Worm (Caenorhabditis elegans) whole organism, L2 larva: ENCODE data around the gene snpc-3.4.

Experiments used
- C34F6.9 ChIP-seq: fragments of 150-350 bp; optimal IDR thresholded peaks from 2 replicates; lab custom pipeline; 2014; ENCODE audit warnings: missing biosample characterization, missing genetic modification characterization
- F13H6.1 ChIP-seq: sonication (generic microtip); optimal IDR thresholded peaks from 2 replicates; lab custom pipeline; 2016; ENCODE audit warnings: missing genetic modification characterization, missing compliant biosample characterization
- Y55F3AM.14 ChIP-seq: fragments of 200-800 bp; sonication (Bioruptor generic); optimal IDR thresholded peaks from 2 replicates; lab custom pipeline; 2018; ENCODE audit warnings: mild to moderate bottlenecking, missing genetic modification characterization, missing compliant biosample characterization
- ceh-16 ChIP-seq: fragments of 150-350 bp; optimal IDR thresholded peaks from 2 replicates; lab custom pipeline; 2014; ENCODE audit warnings: missing biosample characterization, missing genetic modification characterization
- ceh-82 ChIP-seq: fragments of 150-350 bp; optimal IDR thresholded peaks from 2 replicates; lab custom pipeline; 2014; ENCODE audit warnings: missing biosample characterization, missing genetic modification characterization
- crh-2 ChIP-seq: sonication (generic microtip); optimal IDR thresholded peaks from 2 replicates; lab custom pipeline; 2017; ENCODE audit warnings: missing biosample characterization, missing genetic modification characterization
- dmd-4 ChIP-seq: sonication (generic microtip); optimal IDR thresholded peaks from 2 replicates; lab custom pipeline; 2017; ENCODE audit warnings: missing biosample characterization, missing genetic modification characterization
- egl-27 ChIP-seq: sonication (generic microtip); optimal IDR thresholded peaks from 3 replicates; lab custom pipeline; 2017; ENCODE audit warnings: missing biosample characterization, missing genetic modification reagents, missing genetic modification characterization
- elt-3 ChIP-seq: sonication (generic microtip); optimal IDR thresholded peaks from 2 replicates; lab custom pipeline; 2017; ENCODE audit warnings: missing biosample characterization, missing genetic modification characterization
- fos-1 ChIP-seq: fragments of 150-350 bp; optimal IDR thresholded peaks from 2 replicates; lab custom pipeline; 2014; ENCODE audit warnings: missing biosample characterization, missing genetic modification characterization
- lin-11 ChIP-seq: fragments of 150-350 bp; sonication (generic microtip); optimal IDR thresholded peaks from 2 replicates; lab custom pipeline; 2014; ENCODE audit warnings: missing biosample characterization, missing genetic modification characterization, inconsistent platforms, mixed read lengths
- lin-13 ChIP-seq: fragments of 150-350 bp; optimal IDR thresholded peaks from 2 replicates; lab custom pipeline; 2014; ENCODE audit warnings: missing biosample characterization, missing genetic modification reagents, missing genetic modification characterization
- lin-39 ChIP-seq: fragments of 150-350 bp; optimal IDR thresholded peaks from 2 replicates; lab custom pipeline; 2014; ENCODE audit warnings: missing biosample characterization, missing genetic modification reagents, missing genetic modification characterization
- lsy-2 ChIP-seq, 2 experiments: fragments of 150-350 bp in 1 of 2; sonication (generic microtip) in 1 of 2; optimal IDR thresholded peaks; 2 replicates each; lab custom pipeline; 2014 to 2017; ENCODE audit warnings: missing biosample characterization in 2 of 2, missing genetic modification characterization in 2 of 2
- mab-5 ChIP-seq: fragments of 150-350 bp; optimal IDR thresholded peaks from 2 replicates; lab custom pipeline; 2014; ENCODE audit warnings: missing biosample characterization, missing genetic modification characterization
- mdl-1 ChIP-seq, 2 experiments: fragments of 150-350 bp in 1 of 2; sonication (generic microtip) in 1 of 2; optimal IDR thresholded peaks; 2 replicates each; lab custom pipeline; 2017; ENCODE audit warnings: missing biosample characterization in 2 of 2, missing genetic modification characterization in 2 of 2
- nhr-10 ChIP-seq: sonication (generic microtip); optimal IDR thresholded peaks from 2 replicates; lab custom pipeline; 2017; ENCODE audit warnings: missing biosample characterization, missing genetic modification characterization
- nhr-11 ChIP-seq: fragments of 150-350 bp; optimal IDR thresholded peaks from 2 replicates; lab custom pipeline; 2014; ENCODE audit warnings: missing biosample characterization, missing genetic modification characterization
- nhr-12 ChIP-seq: fragments of 150-350 bp; optimal IDR thresholded peaks from 2 replicates; lab custom pipeline; 2014; ENCODE audit warnings: missing biosample characterization, missing genetic modification characterization
- nhr-129 ChIP-seq: fragments of 150-350 bp; optimal IDR thresholded peaks from 2 replicates; lab custom pipeline; 2014; ENCODE audit warnings: missing biosample characterization, missing genetic modification characterization
- nhr-21 ChIP-seq: fragments of 150-350 bp; optimal IDR thresholded peaks from 2 replicates; lab custom pipeline; 2014; ENCODE audit warnings: missing biosample characterization, missing genetic modification characterization
- nhr-23 ChIP-seq: fragments of 150-350 bp; optimal IDR thresholded peaks from 2 replicates; lab custom pipeline; 2014; ENCODE audit warnings: missing biosample characterization, missing genetic modification reagents, missing genetic modification characterization
- nhr-25 ChIP-seq: fragments of 150-350 bp; sonication (generic microtip); optimal IDR thresholded peaks from 3 replicates; lab custom pipeline; 2014; ENCODE audit warnings: missing biosample characterization, missing genetic modification characterization
- nhr-6 ChIP-seq: fragments of 150-350 bp; optimal IDR thresholded peaks from 2 replicates; lab custom pipeline; 2014; ENCODE audit warnings: missing biosample characterization, missing genetic modification characterization
- nhr-77 ChIP-seq: fragments of 150-350 bp; optimal IDR thresholded peaks from 2 replicates; lab custom pipeline; 2014; ENCODE audit warnings: missing biosample characterization, missing genetic modification characterization
- peb-1 ChIP-seq: fragments of 150-350 bp; optimal IDR thresholded peaks from 2 replicates; lab custom pipeline; 2014; ENCODE audit warnings: missing biosample characterization, missing genetic modification characterization
- sem-4 ChIP-seq: fragments of 150-350 bp; optimal IDR thresholded peaks from 2 replicates; lab custom pipeline; 2014; ENCODE audit warnings: missing biosample characterization, missing genetic modification reagents, missing genetic modification characterization
- sma-3 ChIP-seq: sonication (generic microtip); optimal IDR thresholded peaks from 2 replicates; lab custom pipeline; 2016; ENCODE audit warnings: missing genetic modification reagents, missing genetic modification characterization, missing compliant biosample characterization
- sma-9 ChIP-seq, 2 experiments: fragments of 150-350 bp in 1 of 2; sonication (generic microtip) in 1 of 2; optimal IDR thresholded peaks; 2 replicates each; lab custom pipeline; 2014 to 2016; ENCODE audit warnings: missing genetic modification characterization in 2 of 2, mild to moderate bottlenecking in 1 of 2, missing biosample characterization in 1 of 2, missing compliant biosample characterization in 1 of 2, missing genetic modification reagents in 1 of 2, moderate library complexity in 1 of 2
- snpc-4 ChIP-seq: fragments of 150-350 bp; optimal IDR thresholded peaks from 2 replicates; lab custom pipeline; 2014; ENCODE audit warnings: missing biosample characterization, missing genetic modification characterization
- unc-55 ChIP-seq: fragments of 150-350 bp; sonication (generic microtip); optimal IDR thresholded peaks from 3 replicates; lab custom pipeline; 2014; ENCODE audit warnings: missing biosample characterization, missing genetic modification reagents, missing genetic modification characterization
- ztf-11 ChIP-seq: sonication (generic microtip); optimal IDR thresholded peaks from 2 replicates; lab custom pipeline; 2017; ENCODE audit warnings: missing biosample characterization, missing genetic modification characterization

Gene snpc-3.4

DNA sequence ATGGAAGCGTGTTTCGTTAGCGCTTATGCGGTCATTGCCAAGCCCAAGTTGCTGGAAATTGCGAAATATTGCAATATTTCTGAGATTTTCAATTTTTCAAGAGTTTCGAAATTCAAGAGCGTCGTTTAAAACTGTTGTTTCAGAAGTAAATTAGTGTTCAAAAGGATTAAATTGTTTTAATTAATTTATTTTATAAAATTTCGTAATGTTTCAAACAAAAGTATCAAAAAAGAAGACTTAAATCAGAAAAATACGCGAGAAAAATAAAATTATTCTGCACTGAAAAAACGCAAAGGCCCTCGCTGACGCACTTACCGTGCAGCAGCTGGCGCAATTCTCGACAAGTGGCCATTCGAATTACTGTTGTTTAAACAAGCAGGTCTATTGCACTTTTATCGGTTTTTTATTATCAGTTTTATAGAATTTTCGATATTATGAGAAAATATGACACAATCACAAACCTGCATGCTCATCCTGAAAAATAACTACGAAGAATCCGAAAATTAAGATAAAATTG, 15.7 kb upstream of the snpc-3.4 start, which contains the start of gene tif-1A (continued):
- TF ChIP-seq nhr-10 (tag; lab: Kevin White, UChicago) (peak; percentile 12), elt-3 (tag; lab: Kevin White, UChicago) (no peak), nhr-21 (tag; lab: Kevin White, UChicago) (peak; percentile 72), nhr-25 (tag; lab: Kevin White, UChicago) (peak; percentile 67), lsy-2 (tag; optimal IDR thresholded peaks at IDR 0.05; lab: Kevin White, UChicago) (peak; percentile 81 to 92), peb-1 (tag; lab: Kevin White, UChicago) (no peak), nhr-6 (tag; lab: Kevin White, UChicago) (peak; percentile 21), mdl-1 (tag; optimal IDR thresholded peaks at IDR 0.05; lab: Kevin White, UChicago) (peak in 1 of 2 experiments; percentile 9), lin-39 (tag; lab: Kevin White, UChicago) (no peak), Y55F3AM.14 (GFP tag; lab: Kevin White, UChicago) (peak; percentile 6)

- TF ChIP-seq F13H6.1 (tag; lab: Kevin White, UChicago) (peak; percentile 29), sem-4 (tag; lab: Kevin White, UChicago) (peak; percentile 65), ceh-82 (tag; lab: Kevin White, UChicago) (no peak), nhr-10 (tag; lab: Kevin White, UChicago) (no peak), mab-5 (tag; lab: Kevin White, UChicago) (peak; percentile 75), nhr-6 (tag; lab: Kevin White, UChicago) (no peak), nhr-129 (tag; lab: Kevin White, UChicago) (peak; percentile 56), unc-55 (GFP tag; lab: Kevin White, UChicago) (no peak), peb-1 (tag; lab: Kevin White, UChicago) (no peak), lsy-2 (tag; optimal IDR thresholded peaks at IDR 0.05; lab: Kevin White, UChicago) (peak; percentile 11 to 53), crh-2 (tag; lab: Kevin White, UChicago) (peak; percentile 0), sma-9 (GFP tag; optimal IDR thresholded peaks at IDR 0.05; lab: Kevin White, UChicago) (peak; percentile 64), sma-9 (tag; optimal IDR thresholded peaks at IDR 0.05; lab: Kevin White, UChicago) (no peak), C34F6.9 (tag; lab: Kevin White, UChicago) (peak; percentile 49), nhr-23 (tag; lab: Kevin White, UChicago) (no peak), lin-11 (no peak)
- TF ChIP-seq, all 48 proteins: peak for 8
Measured at ce11 chrIII:4005446-4006192, 14.2 kb upstream of the snpc-3.4 start, which contains the start of gene pxd-1. pxd-1 (plus strand) TSS chrIII:4006142.

DNA sequence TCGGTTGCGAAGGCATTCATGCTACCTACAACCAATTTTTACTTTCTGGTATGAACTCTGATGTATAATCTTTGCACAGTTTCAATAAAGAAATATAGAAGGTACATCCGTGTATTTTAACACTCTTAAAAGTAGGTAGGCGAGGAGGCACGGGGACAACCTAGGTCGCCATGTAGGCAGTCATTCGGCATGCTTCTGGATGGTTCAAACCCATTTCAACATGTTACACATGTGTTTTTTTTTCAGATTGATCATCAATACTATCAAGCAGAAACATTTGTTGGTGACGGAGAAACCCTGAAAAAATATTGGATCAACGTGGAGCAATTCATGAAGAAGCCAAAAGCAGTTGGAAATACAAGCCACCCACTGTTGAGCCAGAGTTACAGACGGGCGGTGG, 12.8 kb upstream of the snpc-3.4 start:
- no peak for TF ChIP-seq sem-4 (tag; lab: Kevin White, UChicago)
- no peak for TF ChIP-seq snpc-4 (tag; lab: Kevin White, UChicago)
- no peak for TF ChIP-seq nhr-25 (tag; lab: Kevin White, UChicago)
- TF ChIP-seq sma-9 (GFP tag; optimal IDR thresholded peaks at IDR 0.05; lab: Kevin White, UChicago), result no peak
- TF ChIP-seq sma-9 (tag; optimal IDR thresholded peaks at IDR 0.05; lab: Kevin White, UChicago), result no peak
- no peak for TF ChIP-seq Y55F3AM.14 (GFP tag; lab: Kevin White, UChicago)
- TF ChIP-seq lin-13, result no peak
- no peak for TF ChIP-seq nhr-129 (tag; lab: Kevin White, UChicago)
- no peak for TF ChIP-seq nhr-23 (tag; lab: Kevin White, UChicago)
- TF ChIP-seq, all 48 proteins: peak for 0

DNA sequence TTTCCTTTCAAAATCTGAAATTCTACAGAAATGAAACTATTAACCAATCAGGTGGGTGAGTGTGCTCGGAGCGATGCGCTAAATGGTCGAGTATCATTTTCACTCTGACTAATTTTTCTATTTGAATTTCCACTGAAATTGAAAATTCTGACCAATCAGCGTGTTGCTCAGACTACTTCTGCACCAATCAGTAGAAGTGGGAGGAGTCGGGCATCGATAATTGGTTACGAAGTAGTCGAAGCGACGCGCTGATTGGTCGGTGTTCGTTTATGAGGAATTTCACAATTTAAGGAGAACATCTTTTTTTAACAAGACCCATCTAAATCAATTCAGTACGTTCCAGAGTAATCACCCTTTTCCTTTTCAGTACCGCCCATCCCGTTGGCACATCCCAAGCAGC, 10.7 kb upstream of the snpc-3.4 start:
- TF ChIP-seq ceh-16 (tag; lab: Kevin White, UChicago) (no peak), elt-3 (tag; lab: Kevin White, UChicago) (no peak), sem-4 (tag; lab: Kevin White, UChicago) (no peak), nhr-77 (tag; lab: Kevin White, UChicago) (no peak), nhr-11 (tag; lab: Kevin White, UChicago) (no peak), dmd-4 (tag; lab: Kevin White, UChicago) (no peak), F13H6.1 (tag; lab: Kevin White, UChicago) (no peak), snpc-4 (tag; lab: Kevin White, UChicago) (no peak), lin-13 (no peak), ceh-82 (tag; lab: Kevin White, UChicago) (no peak), mdl-1 (tag; optimal IDR thresholded peaks at IDR 0.05; lab: Kevin White, UChicago) (no peak), ztf-11 (tag; lab: Kevin White, UChicago) (no peak), lin-39 (tag; lab: Kevin White, UChicago) (no peak), sma-9 (GFP tag; optimal IDR thresholded peaks at IDR 0.05; lab: Kevin White, UChicago) (no peak), sma-9 (tag; optimal IDR thresholded peaks at IDR 0.05; lab: Kevin White, UChicago) (no peak)

DNA sequence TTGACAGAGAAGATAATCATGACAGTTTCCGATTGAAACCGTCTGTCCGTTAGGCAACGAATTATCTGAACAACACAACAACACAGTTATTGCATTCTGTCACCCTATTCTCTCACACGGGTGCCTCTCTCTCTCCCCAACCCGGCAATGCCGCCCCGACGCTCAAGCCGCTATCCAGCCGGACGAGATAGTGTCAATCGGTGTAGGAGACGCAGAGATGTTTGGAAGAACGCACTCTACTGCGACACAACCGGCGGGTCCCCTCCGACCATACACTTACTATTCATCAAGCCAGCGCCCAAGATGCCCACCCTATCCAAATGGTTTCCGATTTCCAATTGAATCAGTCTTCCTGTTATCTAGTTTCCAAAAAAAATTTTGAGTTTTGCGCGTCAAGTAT, 9.7 kb upstream of the snpc-3.4 start:
- peak; percentile 7 for TF ChIP-seq fos-1
- peak; percentile 13 for TF ChIP-seq nhr-129 (tag; lab: Kevin White, UChicago)
- peak; percentile 5 for TF ChIP-seq sma-3 (GFP tag; lab: Kevin White, UChicago)
- peak in 1 of 2 experiments; percentile 43 for TF ChIP-seq lsy-2 (tag; optimal IDR thresholded peaks at IDR 0.05; lab: Kevin White, UChicago)
- TF ChIP-seq ceh-16 (tag; lab: Kevin White, UChicago), result peak; percentile 37
- no peak for TF ChIP-seq nhr-12 (tag; lab: Kevin White, UChicago)
- peak; percentile 13 for TF ChIP-seq egl-27 (tag; lab: Kevin White, UChicago)
- TF ChIP-seq nhr-6 (tag; lab: Kevin White, UChicago), result no peak
- TF ChIP-seq nhr-25 (tag; lab: Kevin White, UChicago), result peak; percentile 7
